Worm (Caenorhabditis elegans): Measurements from ENCODE around the gene W02D7.12.

W02D7.12 gene

DNA sequence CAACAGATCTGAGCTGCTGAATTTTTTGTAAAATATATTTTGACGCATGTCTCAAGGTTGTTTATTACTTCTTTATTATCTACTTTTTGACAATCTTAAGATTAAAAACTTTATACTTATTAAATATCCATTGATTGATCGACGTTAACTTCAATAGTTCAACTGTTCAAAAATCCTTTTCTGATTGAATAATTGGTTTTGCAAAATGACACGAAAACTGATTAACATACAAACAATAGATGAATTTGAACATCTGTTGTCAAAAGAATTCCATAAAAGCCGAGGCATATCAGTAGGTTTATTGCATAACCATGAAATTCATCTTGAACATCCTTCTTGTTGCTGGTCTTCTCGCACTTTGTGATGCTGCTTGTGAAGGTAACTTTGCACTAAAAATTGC, at the start of gene W02D7.12:
Gene W02D7.12, plus strand, starts transcription at position 301 of the 400 bp plus-strand sequence.
- TF ChIP-seq unc-62 (GFP tag; optimal IDR thresholded peaks at IDR 0.05) = no peak

DNA sequence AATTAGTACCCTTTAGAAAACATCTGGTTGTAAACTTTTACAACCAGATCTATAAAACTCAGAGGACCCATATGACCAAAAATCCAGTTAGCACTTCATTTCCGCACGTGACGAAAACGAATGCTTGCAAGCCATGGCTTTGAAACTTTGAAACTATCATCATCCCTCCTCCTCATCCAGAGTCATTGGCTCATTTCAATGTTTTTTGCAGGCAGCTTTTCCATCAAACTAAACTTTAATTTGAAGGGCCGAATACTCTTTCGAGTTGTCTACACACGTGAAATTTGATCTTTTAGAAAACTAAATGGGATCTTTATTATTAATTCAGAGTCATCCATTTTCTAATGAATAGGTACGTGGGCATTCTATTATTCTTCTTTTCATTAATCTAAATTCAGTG, 49.1 kb upstream of the W02D7.12 start:
- no peak for TF ChIP-seq unc-62 (GFP tag; optimal IDR thresholded peaks at IDR 0.05)

ce11 chrV:8263466-8263865, 47.8 kb upstream of the W02D7.12 start, which contains the start of gene C16D9.8:
C16D9.8 (minus strand) TSS chrV:8263566.
- TF ChIP-seq unc-62 (GFP tag; optimal IDR thresholded peaks at IDR 0.05) = no peak

- no peak for TF ChIP-seq unc-62 (GFP tag; optimal IDR thresholded peaks at IDR 0.05)
Measured at ce11 chrV:8263941-8264340, 47.4 kb upstream of the W02D7.12 start, which contains the start of gene C16D9.9. C16D9.9 (plus strand) TSS chrV:8264241.

ce11 chrV:8266232-8266631, 45.1 kb upstream of the W02D7.12 start, which contains the start of gene F21F8.5:
F21F8.5 (minus strand) TSS chrV:8266332.
- TF ChIP-seq unc-62 (GFP tag; optimal IDR thresholded peaks at IDR 0.05) = no peak

ce11 chrV:8267275-8267674, 44.0 kb upstream of the W02D7.12 start:
- TF ChIP-seq unc-62 (GFP tag; optimal IDR thresholded peaks at IDR 0.05) = no peak

DNA sequence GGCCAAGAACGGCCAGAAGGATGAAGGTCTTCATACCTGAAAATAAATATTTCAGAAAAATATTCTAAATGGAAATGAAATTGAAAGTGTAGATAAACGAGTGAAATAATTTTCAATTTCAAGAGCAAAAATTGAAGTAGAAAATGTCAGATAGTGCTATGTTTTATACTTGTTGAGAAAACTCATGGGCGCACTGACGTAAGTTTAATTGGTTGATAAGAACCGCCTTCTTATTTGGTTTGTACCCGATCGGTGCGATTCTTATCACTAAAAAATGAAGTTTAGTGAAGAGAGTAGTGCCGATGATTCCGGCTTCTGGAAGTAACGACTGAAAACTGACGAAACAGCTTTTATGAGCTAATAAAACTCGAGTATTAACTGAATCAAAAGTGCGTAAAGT, 42.4 kb upstream of the W02D7.12 start, which contains the start of the genes asp-6 and asp-12:
Gene asp-6, minus strand, starts transcription at position 36 of the 400 bp plus-strand sequence.
Gene asp-12, plus strand, starts transcription at position 309 of the 400 bp plus-strand sequence.
- TF ChIP-seq unc-62 (GFP tag; optimal IDR thresholded peaks at IDR 0.05) = no peak

ce11 chrV:8269878-8270277, 41.4 kb upstream of the W02D7.12 start:
- TF ChIP-seq unc-62 (GFP tag; optimal IDR thresholded peaks at IDR 0.05) = no peak

DNA sequence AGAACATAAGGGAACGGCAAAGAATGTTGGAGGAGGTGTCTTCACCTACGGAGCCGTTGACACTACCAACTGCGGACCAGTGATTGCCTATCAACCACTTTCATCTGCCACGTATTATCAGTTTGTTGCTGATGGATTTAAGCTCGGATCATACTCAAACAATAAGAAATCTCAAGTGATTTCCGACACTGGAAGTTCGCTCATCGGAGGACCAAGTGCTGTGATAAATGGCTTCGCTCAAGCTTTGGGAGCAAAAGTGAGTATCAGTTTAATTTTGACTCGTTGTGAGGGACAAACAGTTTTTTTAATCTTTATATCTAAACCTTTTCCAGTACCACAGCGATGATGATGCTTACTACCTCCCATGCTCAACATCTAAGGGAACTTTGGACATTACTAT, 39.9 kb upstream of the W02D7.12 start:
- TF ChIP-seq unc-62 (GFP tag; optimal IDR thresholded peaks at IDR 0.05) = no peak

DNA sequence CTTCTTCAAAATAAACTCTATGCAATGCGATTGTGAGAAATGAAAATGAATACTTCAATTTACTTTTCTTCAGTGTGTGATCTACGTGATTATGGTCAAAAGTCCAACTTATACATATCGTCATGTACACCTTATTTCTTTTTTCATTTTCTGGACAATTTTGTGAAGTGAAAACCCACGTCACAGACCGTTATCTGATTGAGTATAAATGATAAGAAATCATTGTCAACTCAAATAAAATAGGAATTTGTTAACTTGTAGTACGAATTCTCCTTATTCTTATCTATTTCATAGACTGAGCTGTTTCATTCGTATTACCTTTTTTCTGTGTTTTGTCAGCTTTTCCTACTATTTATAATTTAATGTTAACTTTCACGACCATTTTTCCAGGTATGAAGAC, 39.3 kb upstream of the W02D7.12 start, which contains the start of gene asp-5:
Gene asp-5, plus strand, starts transcription at position 391 of the 400 bp plus-strand sequence.
- no peak for TF ChIP-seq unc-62 (GFP tag; optimal IDR thresholded peaks at IDR 0.05)

DNA sequence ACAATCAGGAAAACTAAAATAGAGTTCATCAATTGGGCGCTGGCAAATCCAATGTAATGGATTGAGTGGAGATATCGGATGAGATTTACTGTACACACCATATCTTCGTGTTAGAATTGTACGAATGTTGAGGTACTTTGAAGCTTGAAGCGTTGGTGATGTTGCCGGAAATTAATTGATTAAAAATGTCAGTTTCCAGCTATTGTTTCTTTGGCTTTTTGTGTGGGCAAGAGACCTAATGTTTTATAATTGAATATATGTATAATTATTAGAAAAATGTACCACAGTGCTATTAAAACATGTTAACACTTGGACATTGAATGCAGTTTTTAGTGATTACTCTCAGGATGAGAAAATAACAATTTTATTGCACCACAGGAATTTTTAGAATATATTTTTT, 32.5 kb upstream of the W02D7.12 start, which contains the start of gene str-136:
Gene str-136, minus strand, starts transcription at position 101 of the 400 bp plus-strand sequence.
- TF ChIP-seq unc-62 (GFP tag; optimal IDR thresholded peaks at IDR 0.05) = no peak

ce11 chrV:8280770-8281169, 30.5 kb upstream of the W02D7.12 start, which contains the start of gene str-135:
str-135 (minus strand) TSS chrV:8280870.
- TF ChIP-seq unc-62 (GFP tag; optimal IDR thresholded peaks at IDR 0.05) = no peak

DNA sequence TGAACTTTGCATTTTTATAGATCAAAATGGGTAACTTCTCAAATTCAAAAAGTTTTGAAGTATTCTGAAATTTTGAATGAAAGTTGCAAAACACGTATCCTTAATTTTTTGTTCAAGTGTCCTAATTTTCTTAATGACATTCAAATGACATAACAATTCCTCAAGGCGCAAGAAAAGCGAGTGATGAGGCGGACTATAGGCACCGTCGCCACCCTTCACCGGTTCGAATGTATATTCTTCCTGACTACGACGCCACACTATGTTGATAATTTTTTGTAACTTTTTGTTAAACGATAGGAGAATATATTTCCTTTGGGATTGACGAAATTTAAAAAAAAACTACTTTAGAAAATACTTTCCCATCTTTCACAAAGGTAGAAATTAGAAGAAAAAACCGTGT, 29.7 kb upstream of the W02D7.12 start:
- no peak for TF ChIP-seq unc-62 (GFP tag; optimal IDR thresholded peaks at IDR 0.05)

- no peak for TF ChIP-seq unc-62 (GFP tag; optimal IDR thresholded peaks at IDR 0.05)
Measured at ce11 chrV:8282933-8283332, 28.4 kb upstream of the W02D7.12 start.

DNA sequence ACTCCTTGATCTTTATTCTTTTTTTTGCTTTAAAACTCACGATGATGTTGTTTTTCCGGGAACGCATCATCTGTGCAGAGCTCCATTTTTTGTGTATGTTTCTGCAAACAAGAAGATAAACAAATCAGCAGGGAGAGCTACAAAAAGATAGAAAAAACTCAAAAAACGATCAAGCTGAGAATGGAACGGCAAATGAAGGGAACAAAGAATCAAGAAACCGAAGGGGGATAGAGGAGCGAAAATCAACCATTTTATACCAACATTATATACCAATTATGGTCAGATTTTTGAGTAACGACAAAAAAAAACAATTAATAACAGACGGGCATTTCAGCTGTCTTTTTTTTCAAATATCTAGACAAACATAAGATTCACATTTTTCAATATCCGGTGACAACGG, 26.5 kb upstream of the W02D7.12 start, which contains the start of gene slc-17.5:
Gene slc-17.5, minus strand, starts transcription at position 101 of the 400 bp plus-strand sequence.
- no peak for TF ChIP-seq unc-62 (GFP tag; optimal IDR thresholded peaks at IDR 0.05)

DNA sequence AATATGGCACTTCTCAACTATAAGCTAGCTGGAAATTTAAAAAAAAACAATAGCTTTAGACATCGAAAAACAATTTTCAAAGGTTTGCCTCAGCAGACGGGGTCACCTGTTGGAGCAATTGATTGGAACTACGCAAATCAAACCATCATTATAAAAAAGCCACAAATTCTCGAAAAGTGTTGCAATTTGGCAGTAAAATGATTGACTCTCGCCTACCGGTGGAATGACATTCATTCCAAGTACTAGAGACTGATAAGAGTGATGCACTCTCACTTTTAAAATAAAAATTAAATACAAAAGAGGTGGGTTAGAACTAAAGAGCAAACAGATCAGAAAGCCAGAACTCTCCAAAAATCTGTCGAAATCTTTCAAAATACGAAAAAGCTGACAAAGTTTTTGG, 25.9 kb upstream of the W02D7.12 start:
- no peak for TF ChIP-seq unc-62 (GFP tag; optimal IDR thresholded peaks at IDR 0.05)

ce11 chrV:8288125-8288806, 23.0 kb upstream of the W02D7.12 start:
- TF ChIP-seq unc-62 (GFP tag; optimal IDR thresholded peaks at IDR 0.05) = no peak

All from whole organism, dauer.